Worm (Caenorhabditis elegans) whole organism, midembryonic: Measurements from ENCODE around the gene ZC15.5.

Experiments used
- T22C8.4 ChIP-seq: fragments of 200-800 bp; sonication (Bioruptor generic); IDR thresholded peaks from 2 replicates; pipeline ENCODE4 v1.3.6; 2022; ENCODE audit warnings: missing genetic modification characterization, missing compliant biosample characterization
- cog-1 ChIP-seq: sonication (generic microtip); optimal IDR thresholded peaks from 2 replicates; lab custom pipeline; 2016; ENCODE audit warnings: missing genetic modification characterization, missing compliant biosample characterization
- flt-1 ChIP-seq: fragments of 200-800 bp; sonication (Bioruptor generic); IDR thresholded peaks from 2 replicates; pipeline ENCODE4 v1.3.6; 2022; ENCODE audit warnings: missing genetic modification characterization, missing compliant biosample characterization
- klf-2 ChIP-seq: fragments of 200-800 bp; sonication (Bioruptor generic); conservative IDR thresholded peaks from 2 replicates; pipeline ENCODE4 v1.3.6; 2022; ENCODE audit warnings: missing genetic modification reagents, missing genetic modification characterization, missing compliant biosample characterization
- med-1 ChIP-seq: sonication (generic microtip); optimal IDR thresholded peaks from 2 replicates; lab custom pipeline; 2017; ENCODE audit warnings: missing genetic modification characterization, mild to moderate bottlenecking, missing compliant biosample characterization, antibody characterized with exemption, missing genetic modification reagents; ENCODE audit not compliant: insufficient read depth
- ref-1 ChIP-seq: fragments of 200-800 bp; sonication (Bioruptor generic); conservative IDR thresholded peaks from 2 replicates; pipeline ENCODE4 v1.3.6; 2022; ENCODE audit warnings: missing genetic modification reagents, missing genetic modification characterization, missing compliant biosample characterization
- ztf-23 ChIP-seq: fragments of 200-800 bp; sonication (Bioruptor generic); IDR thresholded peaks from 2 replicates; pipeline ENCODE4 v1.3.6; 2022; ENCODE audit warnings: missing genetic modification reagents, missing genetic modification characterization, missing compliant biosample characterization
- ztf-29 ChIP-seq: fragments of 200-800 bp; sonication (Bioruptor generic); IDR thresholded peaks from 2 replicates; pipeline ENCODE4 v1.3.6; 2022; ENCODE audit warnings: missing genetic modification reagents, missing genetic modification characterization, missing compliant biosample characterization

DNA sequence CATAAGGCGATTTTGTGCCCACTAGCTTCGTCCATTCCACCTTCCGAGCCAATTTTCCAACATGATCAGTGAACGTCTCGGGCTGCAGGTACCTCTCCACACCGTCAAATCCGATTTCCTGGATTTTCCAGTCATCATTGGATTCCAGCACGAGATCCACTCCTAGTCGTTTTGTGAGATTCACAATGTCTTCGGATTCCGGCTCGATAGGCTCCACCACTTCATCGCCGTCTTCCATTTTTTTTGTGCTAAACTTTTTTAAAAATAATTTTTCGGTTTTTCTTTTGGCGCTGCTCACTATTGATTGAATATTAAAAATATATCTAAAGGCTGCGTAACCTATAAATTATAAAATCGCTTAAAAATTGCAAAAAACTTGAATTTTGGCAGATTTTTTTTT, 30.8 kb upstream of the ZC15.5 start, which contains the start of gene mdt-17:
- TF ChIP-seq flt-1 (GFP tag; lab: Robert Waterston, UW), result no peak
- no peak for TF ChIP-seq cog-1 (tag; lab: Kevin White, UChicago)
- TF ChIP-seq ztf-23 (GFP tag; lab: Robert Waterston, UW), result no peak
- TF ChIP-seq klf-2 (GFP tag; lab: Robert Waterston, UW), result no peak
- no peak for TF ChIP-seq T22C8.4
- no peak for TF ChIP-seq med-1 (GFP tag; lab: Kevin White, UChicago)
- TF ChIP-seq ref-1 (GFP tag; lab: Robert Waterston, UW), result no peak
- no peak for TF ChIP-seq ztf-29 (GFP tag; lab: Robert Waterston, UW)
